Worm (Caenorhabditis elegans): ENCODE data around the gene let-2.

Gene let-2

ce11 chrX:16389973-16390372 is 833 bp upstream of the let-2 start:
- TF ChIP-seq hnd-1 (tag; optimal IDR thresholded peaks at IDR 0.05) (no peak), ceh-13 (GFP tag; optimal IDR thresholded peaks at IDR 0.05) (no peak), F13C5.2 (tag; optimal IDR thresholded peaks at IDR 0.05) (no peak), hmbx-1 (tag; optimal IDR thresholded peaks at IDR 0.05) (no peak), tbx-37 (GFP tag; conservative IDR thresholded peaks at IDR 0.05) (no peak), hmg-4 (GFP tag; optimal IDR thresholded peaks at IDR 0.05) (no peak), scrt-1 (GFP tag; IDR thresholded peaks at IDR 0.05) (no peak), sea-1 (GFP tag; conservative IDR thresholded peaks at IDR 0.05) (no peak), ceh-36 (tag; optimal IDR thresholded peaks at IDR 0.05) (no peak), aly-1 (tag; optimal IDR thresholded peaks at IDR 0.05) (no peak), pes-1 (GFP tag; IDR thresholded peaks at IDR 0.05) (no peak), flt-1 (GFP tag; IDR thresholded peaks at IDR 0.05) (no peak), B0310.2 (tag; optimal IDR thresholded peaks at IDR 0.05) (no peak)

- TF ChIP-seq pes-1 (GFP tag; IDR thresholded peaks at IDR 0.05), result no peak
- TF ChIP-seq hnd-1 (tag; optimal IDR thresholded peaks at IDR 0.05), result no peak
- TF ChIP-seq tbx-37 (GFP tag; conservative IDR thresholded peaks at IDR 0.05), result no peak
Observed at ce11 chrX:16388362-16388761, 778 bp downstream of the let-2 start.

ce11 chrX:16387690-16388361 is 1.3 kb downstream of the let-2 start:
- TF ChIP-seq sea-1 (GFP tag; conservative IDR thresholded peaks at IDR 0.05) (no peak), aly-1 (tag; optimal IDR thresholded peaks at IDR 0.05) (no peak), B0310.2 (tag; optimal IDR thresholded peaks at IDR 0.05) (no peak), tbx-37 (GFP tag; conservative IDR thresholded peaks at IDR 0.05) (no peak), hmg-4 (GFP tag; optimal IDR thresholded peaks at IDR 0.05) (no peak), hmbx-1 (tag; optimal IDR thresholded peaks at IDR 0.05) (no peak), scrt-1 (GFP tag; IDR thresholded peaks at IDR 0.05) (no peak), pes-1 (GFP tag; IDR thresholded peaks at IDR 0.05) (no peak), ceh-36 (tag; optimal IDR thresholded peaks at IDR 0.05) (no peak), tbx-11 (GFP tag; IDR thresholded peaks at IDR 0.05) (no peak), tra-4 (tag; optimal IDR thresholded peaks at IDR 0.05) (no peak), F13C5.2 (tag; optimal IDR thresholded peaks at IDR 0.05) (no peak), flt-1 (GFP tag; IDR thresholded peaks at IDR 0.05) (no peak), ama-1 (optimal IDR thresholded peaks at IDR 0.05) (no peak), hnd-1 (tag; optimal IDR thresholded peaks at IDR 0.05) (no peak), ceh-13 (GFP tag; optimal IDR thresholded peaks at IDR 0.05) (no peak), ets-7 (tag; optimal IDR thresholded peaks at IDR 0.05) (no peak)

- TF ChIP-seq scrt-1 (GFP tag; IDR thresholded peaks at IDR 0.05), result no peak
Observed at ce11 chrX:16387206-16387605, 1.9 kb downstream of the let-2 start.

- no peak for TF ChIP-seq ceh-36 (tag; optimal IDR thresholded peaks at IDR 0.05)
- TF ChIP-seq sea-1 (GFP tag; conservative IDR thresholded peaks at IDR 0.05), result peak; percentile 63
- TF ChIP-seq tra-4 (tag; optimal IDR thresholded peaks at IDR 0.05), result no peak
- TF ChIP-seq aly-1 (tag; optimal IDR thresholded peaks at IDR 0.05), result no peak
Observed at ce11 chrX:16384010-16384409, 5.1 kb downstream of the let-2 start.

ce11 chrX:16383084-16383483 is 6.1 kb downstream of the let-2 start:
- TF ChIP-seq tbx-11 (GFP tag; IDR thresholded peaks at IDR 0.05) (no peak), B0310.2 (tag; optimal IDR thresholded peaks at IDR 0.05) (no peak), hmbx-1 (tag; optimal IDR thresholded peaks at IDR 0.05) (no peak), pes-1 (GFP tag; IDR thresholded peaks at IDR 0.05) (no peak), flt-1 (GFP tag; IDR thresholded peaks at IDR 0.05) (no peak), scrt-1 (GFP tag; IDR thresholded peaks at IDR 0.05) (no peak), ama-1 (optimal IDR thresholded peaks at IDR 0.05) (no peak), F13C5.2 (tag; optimal IDR thresholded peaks at IDR 0.05) (no peak), tbx-37 (GFP tag; conservative IDR thresholded peaks at IDR 0.05) (no peak), tra-4 (tag; optimal IDR thresholded peaks at IDR 0.05) (no peak), hmg-4 (GFP tag; optimal IDR thresholded peaks at IDR 0.05) (no peak), aly-1 (tag; optimal IDR thresholded peaks at IDR 0.05) (no peak)

ce11 chrX:16381908-16382307 is 7.2 kb downstream of the let-2 start:
- TF ChIP-seq ceh-13 (GFP tag; optimal IDR thresholded peaks at IDR 0.05), result no peak
- TF ChIP-seq flt-1 (GFP tag; IDR thresholded peaks at IDR 0.05), result no peak
- TF ChIP-seq B0310.2 (tag; optimal IDR thresholded peaks at IDR 0.05), result no peak
- TF ChIP-seq hmbx-1 (tag; optimal IDR thresholded peaks at IDR 0.05), result no peak
- no peak for TF ChIP-seq sea-1 (GFP tag; conservative IDR thresholded peaks at IDR 0.05)
- no peak for TF ChIP-seq pes-1 (GFP tag; IDR thresholded peaks at IDR 0.05)
- TF ChIP-seq tbx-11 (GFP tag; IDR thresholded peaks at IDR 0.05), result no peak
- no peak for TF ChIP-seq ama-1 (optimal IDR thresholded peaks at IDR 0.05)
- TF ChIP-seq hmg-4 (GFP tag; optimal IDR thresholded peaks at IDR 0.05), result no peak
- no peak for TF ChIP-seq F13C5.2 (tag; optimal IDR thresholded peaks at IDR 0.05)
- no peak for TF ChIP-seq tbx-37 (GFP tag; conservative IDR thresholded peaks at IDR 0.05)
- TF ChIP-seq ceh-36 (tag; optimal IDR thresholded peaks at IDR 0.05), result no peak
- no peak for TF ChIP-seq hnd-1 (tag; optimal IDR thresholded peaks at IDR 0.05)
- no peak for TF ChIP-seq ets-7 (tag; optimal IDR thresholded peaks at IDR 0.05)
- no peak for TF ChIP-seq tra-4 (tag; optimal IDR thresholded peaks at IDR 0.05)
- no peak for TF ChIP-seq aly-1 (tag; optimal IDR thresholded peaks at IDR 0.05)

- TF ChIP-seq ama-1 (optimal IDR thresholded peaks at IDR 0.05), result no peak
- no peak for TF ChIP-seq tra-4 (tag; optimal IDR thresholded peaks at IDR 0.05)
- TF ChIP-seq scrt-1 (GFP tag; IDR thresholded peaks at IDR 0.05), result no peak
- no peak for TF ChIP-seq ceh-13 (GFP tag; optimal IDR thresholded peaks at IDR 0.05)
- TF ChIP-seq F13C5.2 (tag; optimal IDR thresholded peaks at IDR 0.05), result no peak
- no peak for TF ChIP-seq sea-1 (GFP tag; conservative IDR thresholded peaks at IDR 0.05)
- no peak for TF ChIP-seq tbx-11 (GFP tag; IDR thresholded peaks at IDR 0.05)
Observed at ce11 chrX:16381115-16381514, 8.0 kb downstream of the let-2 start.
